Fruit fly (Drosophila melanogaster): ENCODE measurements around the gene Ptx1.

DNA sequence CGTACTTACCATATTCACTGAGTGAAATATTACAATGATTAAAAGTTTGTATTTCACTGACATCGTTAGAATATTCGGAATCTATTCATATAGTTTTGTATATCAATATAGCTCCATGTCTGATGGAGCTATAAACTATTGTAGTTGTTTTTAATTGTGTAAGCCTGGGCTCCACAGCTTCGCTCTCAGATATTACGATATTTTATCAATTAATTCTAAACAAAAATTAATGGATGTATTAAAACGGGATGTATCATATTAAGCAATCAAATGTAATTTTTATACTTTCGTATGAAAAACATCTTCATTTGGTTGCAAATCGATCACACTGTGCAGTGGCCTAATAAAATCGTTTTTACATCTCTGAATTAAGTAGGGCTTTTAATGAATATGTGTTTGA lies 10.5 kb upstream of the Ptx1 start, which contains the start of gene CG33483:
- no peak for TF ChIP-seq Pif1A (GFP tag; optimal IDR thresholded peaks at IDR 0.05)
- no peak for TF ChIP-seq CG12605 (GFP tag; IDR thresholded peaks at IDR 0.05)
- TF ChIP-seq D1 (tag; optimal IDR thresholded peaks at IDR 0.05): no peak
- TF ChIP-seq fd96Ca (GFP tag; IDR thresholded peaks at IDR 0.05): no peak
- TF ChIP-seq EcR (GFP tag; optimal IDR thresholded peaks at IDR 0.05): no peak
- TF ChIP-seq rn (GFP tag; IDR thresholded peaks at IDR 0.05): no peak
- TF ChIP-seq gl (tag; optimal IDR thresholded peaks at IDR 0.05): no peak

All from whole organism, pupa.